Fruit fly (Drosophila melanogaster) whole organism, embryonic: ENCODE results near the gene scyl.

Experiments
- CG10565 ChIP-seq: fragments of 200-800 bp; sonication (Bioruptor generic); optimal IDR thresholded peaks from 3 replicates; lab custom pipeline; 2016; ENCODE audit warnings: missing biosample characterization, mild to moderate bottlenecking, missing genetic modification characterization
- CG11560 ChIP-seq: fragments of 200-800 bp; sonication (Bioruptor generic); IDR thresholded peaks from 3 replicates; pipeline ENCODE4 v1.3.6; 2022; ENCODE audit warnings: missing biosample characterization, missing genetic modification characterization
- CG11723 ChIP-seq: fragments of 200-800 bp; sonication (Bioruptor generic); optimal IDR thresholded peaks from 2 replicates; lab custom pipeline; 2017; ENCODE audit warnings: missing biosample characterization, mild to moderate bottlenecking, missing genetic modification characterization
- CG12071 ChIP-seq: fragments of 200-800 bp; sonication (Bioruptor generic); optimal IDR thresholded peaks from 3 replicates; lab custom pipeline; 2018; ENCODE audit warnings: missing biosample characterization, mild to moderate bottlenecking, missing genetic modification characterization
- CG12155 ChIP-seq: fragments of 200-800 bp; sonication (Bioruptor generic); optimal IDR thresholded peaks from 3 replicates; lab custom pipeline; 2016; ENCODE audit warnings: missing biosample characterization, missing genetic modification characterization
- CG13296 ChIP-seq: fragments of 200-800 bp; sonication (Bioruptor generic); optimal IDR thresholded peaks from 3 replicates; lab custom pipeline; 2018; ENCODE audit warnings: missing biosample characterization, mild to moderate bottlenecking, missing genetic modification characterization
- CG17186 ChIP-seq: fragments of 200-800 bp; sonication (Bioruptor generic); optimal IDR thresholded peaks from 3 replicates; lab custom pipeline; 2017; ENCODE audit warnings: missing biosample characterization, missing genetic modification reagents, missing genetic modification characterization
- CG17359 ChIP-seq: fragments of 200-800 bp; sonication (Bioruptor generic); optimal IDR thresholded peaks from 3 replicates; lab custom pipeline; 2018; ENCODE audit warnings: missing biosample characterization, mild to moderate bottlenecking, missing genetic modification characterization, moderate library complexity
- CG17829 ChIP-seq: fragments of 200-800 bp; optimal IDR thresholded peaks from 2 replicates; lab custom pipeline; 2019; ENCODE audit warnings: missing biosample characterization, mild to moderate bottlenecking, missing genetic modification characterization, moderate library complexity
- CG1792 ChIP-seq: fragments of 200-800 bp; sonication (Bioruptor generic); optimal IDR thresholded peaks from 2 replicates; lab custom pipeline; 2016; ENCODE audit warnings: missing biosample characterization, missing genetic modification characterization
- CG2678 ChIP-seq: fragments of 200-800 bp; sonication (Bioruptor generic); optimal IDR thresholded peaks from 3 replicates; lab custom pipeline; 2019; ENCODE audit warnings: missing biosample characterization, mild to moderate bottlenecking, missing genetic modification characterization, moderate library complexity
- CG33557 ChIP-seq: fragments of 200-800 bp; sonication (Bioruptor generic); optimal IDR thresholded peaks from 2 replicates; lab custom pipeline; 2019; ENCODE audit warnings: missing biosample characterization, mild to moderate bottlenecking, missing genetic modification characterization, moderate library complexity
- CG34376 ChIP-seq: fragments of 200-800 bp; sonication (Bioruptor generic); optimal IDR thresholded peaks from 2 replicates; lab custom pipeline; 2018; ENCODE audit warnings: missing biosample characterization, mild to moderate bottlenecking, missing genetic modification characterization
- CG5245 ChIP-seq: fragments of 200-800 bp; sonication (Bioruptor generic); optimal IDR thresholded peaks from 3 replicates; lab custom pipeline; 2016; ENCODE audit warnings: missing biosample characterization, missing genetic modification characterization
- CG7271 ChIP-seq: fragments of 200-800 bp; sonication (Bioruptor generic); optimal IDR thresholded peaks from 2 replicates; lab custom pipeline; 2018; ENCODE audit warnings: missing biosample characterization, mild to moderate bottlenecking, missing genetic modification characterization, moderate library complexity
- CG8290 ChIP-seq, 3 experiments: fragments of 200-800 bp; sonication (Bioruptor generic); optimal IDR thresholded peaks; 2 replicates each; lab custom pipeline; 2016 to 2019; ENCODE audit warnings: missing biosample characterization in 3 of 3, missing genetic modification characterization in 3 of 3, mild to moderate bottlenecking in 2 of 3, moderate library complexity in 1 of 3
- CrebB ChIP-seq: fragments of 200-800 bp; sonication (Bioruptor generic); optimal IDR thresholded peaks from 3 replicates; lab custom pipeline; 2018; ENCODE audit warnings: missing biosample characterization, mild to moderate bottlenecking, missing genetic modification characterization
- Fer3 ChIP-seq: fragments of 200-800 bp; sonication (Bioruptor generic); optimal IDR thresholded peaks from 2 replicates; lab custom pipeline; 2018; ENCODE audit warnings: missing biosample characterization, mild to moderate bottlenecking, missing genetic modification characterization, moderate library complexity
- H2.0 ChIP-seq: fragments of 200-800 bp; sonication (Bioruptor generic); IDR thresholded peaks from 2 replicates; pipeline ENCODE4 v1.3.6; 2022; ENCODE audit warnings: missing biosample characterization, missing genetic modification characterization
- Hr39 ChIP-seq: fragments of >200 bp; optimal IDR thresholded peaks from 2 replicates; lab custom pipeline; 2017
- Lhr ChIP-seq: fragments of 200-800 bp; sonication (Bioruptor generic); optimal IDR thresholded peaks from 3 replicates; lab custom pipeline; 2017; ENCODE audit warnings: mild to moderate bottlenecking, missing biosample characterization, missing genetic modification reagents, missing genetic modification characterization
- Lim3 ChIP-seq: fragments of 200-800 bp; sonication (Bioruptor generic); IDR thresholded peaks from 2 replicates; pipeline ENCODE4 v1.3.6; 2022; ENCODE audit warnings: missing biosample characterization, missing genetic modification characterization
- Max ChIP-seq: fragments of 200-800 bp; sonication (Bioruptor generic); optimal IDR thresholded peaks from 2 replicates; lab custom pipeline; 2016; ENCODE audit warnings: missing biosample characterization, mild to moderate bottlenecking, missing genetic modification characterization
- Usf ChIP-seq: fragments of 200-800 bp; sonication (Bioruptor generic); optimal IDR thresholded peaks from 2 replicates; lab custom pipeline; 2017; ENCODE audit warnings: missing genotype, missing biosample characterization, missing genetic modification characterization
- YL-1 ChIP-seq: fragments of 200-800 bp; sonication (Bioruptor generic); optimal IDR thresholded peaks from 3 replicates; lab custom pipeline; 2017; ENCODE audit warnings: missing biosample characterization, mild to moderate bottlenecking, missing genetic modification characterization
- abd-A ChIP-seq: fragments of 200-800 bp; sonication (Bioruptor generic); optimal IDR thresholded peaks from 3 replicates; lab custom pipeline; 2019; ENCODE audit warnings: missing biosample characterization, mild to moderate bottlenecking, missing genetic modification characterization, moderate library complexity
- amos ChIP-seq: fragments of 200-800 bp; sonication (Bioruptor generic); IDR thresholded peaks from 2 replicates; pipeline ENCODE4 v1.3.6; 2022; ENCODE audit warnings: missing biosample characterization, missing genetic modification characterization; ENCODE audit not compliant: partially characterized antibody
- az2 ChIP-seq: fragments of 200-800 bp; sonication (Bioruptor generic); optimal IDR thresholded peaks from 3 replicates; lab custom pipeline; 2016; ENCODE audit warnings: missing biosample characterization, missing genetic modification characterization
- bsh ChIP-seq, 2 experiments: fragments of 200-800 bp; sonication (Bioruptor generic); optimal IDR thresholded peaks; 2 replicates each; lab custom pipeline; 2017 to 2018; ENCODE audit warnings: mild to moderate bottlenecking in 2 of 2, missing biosample characterization in 2 of 2, missing genetic modification characterization in 2 of 2, moderate library complexity in 1 of 2
- btn ChIP-seq: fragments of 200-800 bp; sonication (Bioruptor generic); optimal IDR thresholded peaks from 2 replicates; lab custom pipeline; 2016; ENCODE audit warnings: missing biosample characterization, missing genetic modification characterization
- chinmo ChIP-seq: fragments of 200-800 bp; sonication (Bioruptor generic); IDR thresholded peaks from 4 replicates; pipeline ENCODE4 v1.3.6; 2022; ENCODE audit warnings: missing biosample characterization, missing genetic modification characterization; ENCODE audit not compliant: partially characterized antibody
- grau ChIP-seq: fragments of 200-800 bp; optimal IDR thresholded peaks from 3 replicates; lab custom pipeline; 2019; ENCODE audit warnings: missing biosample characterization, mild to moderate bottlenecking, missing genetic modification characterization, moderate library complexity
- gsb-n ChIP-seq: fragments of 200-800 bp; sonication (Bioruptor generic); optimal IDR thresholded peaks from 3 replicates; lab custom pipeline; 2018; ENCODE audit warnings: missing biosample characterization, mild to moderate bottlenecking, missing genetic modification characterization
- nau ChIP-seq: fragments of 200-800 bp; sonication (Bioruptor generic); optimal IDR thresholded peaks from 3 replicates; lab custom pipeline; 2017; ENCODE audit warnings: missing biosample characterization, mild to moderate bottlenecking, missing genetic modification characterization, missing genetic modification reagents
- odd ChIP-seq: fragments of 200-800 bp; sonication (Bioruptor generic); optimal IDR thresholded peaks from 2 replicates; lab custom pipeline; 2017; ENCODE audit warnings: missing biosample characterization, mild to moderate bottlenecking, missing genetic modification characterization
- otp ChIP-seq: fragments of 200-800 bp; sonication (Bioruptor generic); IDR thresholded peaks from 3 replicates; pipeline ENCODE4, ENCODE4 v1.3.6; 2022; ENCODE audit warnings: missing biosample characterization, missing genetic modification characterization
- pho ChIP-seq: fragments of 200-800 bp; sonication (Bioruptor generic); optimal IDR thresholded peaks from 2 replicates; lab custom pipeline; 2016; ENCODE audit warnings: missing biosample characterization, missing genetic modification characterization
- run ChIP-seq: fragments of 200-800 bp; sonication (Bioruptor generic); optimal IDR thresholded peaks from 3 replicates; lab custom pipeline; 2018; ENCODE audit warnings: missing biosample characterization, mild to moderate bottlenecking, missing genetic modification characterization
- sc ChIP-seq, 3 experiments: fragments of >200 bp in 2 of 3; fragments of 200-800 bp in 1 of 3; sonication (Bioruptor generic) in 1 of 3; optimal IDR thresholded peaks; 2 replicates in 2 of 3; 3 replicates in 1 of 3; lab custom pipeline; 2017; ENCODE audit warnings: mild to moderate bottlenecking in 1 of 3, missing biosample characterization in 1 of 3, missing genetic modification characterization in 1 of 3, missing genetic modification reagents in 1 of 3
- scrt ChIP-seq: fragments of 200-800 bp; sonication (Bioruptor generic); optimal IDR thresholded peaks from 2 replicates; lab custom pipeline; 2018; ENCODE audit warnings: missing biosample characterization, mild to moderate bottlenecking, missing genetic modification characterization, moderate library complexity
- seq ChIP-seq: fragments of 200-800 bp; sonication (Bioruptor generic); IDR thresholded peaks from 2 replicates; pipeline ENCODE4 v1.3.6; 2022; ENCODE audit warnings: missing biosample characterization, missing genetic modification characterization
- slbo ChIP-seq: fragments of 200-800 bp; sonication (Bioruptor generic); IDR thresholded peaks from 2 replicates; pipeline ENCODE4 v1.3.6; 2022; ENCODE audit warnings: missing biosample characterization, missing genetic modification characterization
- sna ChIP-seq: fragments of 200-800 bp; sonication (Bioruptor generic); IDR thresholded peaks from 2 replicates; pipeline ENCODE4 v1.3.6; 2022; ENCODE audit warnings: missing biosample characterization, missing genetic modification characterization; ENCODE audit not compliant: partially characterized antibody
- ssp ChIP-seq: fragments of 200-800 bp; sonication (Bioruptor generic); IDR thresholded peaks from 2 replicates; pipeline ENCODE4 v1.3.6; 2022; ENCODE audit warnings: missing biosample characterization, missing genetic modification characterization
- tup ChIP-seq: fragments of 200-800 bp; sonication (Bioruptor generic); optimal IDR thresholded peaks from 2 replicates; lab custom pipeline; 2016; ENCODE audit warnings: missing biosample characterization, mild to moderate bottlenecking, missing genetic modification characterization, moderate library complexity
- tx ChIP-seq: fragments of 200-800 bp; sonication (Bioruptor generic); optimal IDR thresholded peaks from 2 replicates; lab custom pipeline; 2016; ENCODE audit warnings: missing biosample characterization, missing genetic modification characterization
- zfh2 ChIP-seq: fragments of 200-800 bp; sonication (Bioruptor generic); optimal IDR thresholded peaks from 2 replicates; lab custom pipeline; 2016; ENCODE audit warnings: missing biosample characterization, missing genetic modification characterization

Gene scyl

DNA sequence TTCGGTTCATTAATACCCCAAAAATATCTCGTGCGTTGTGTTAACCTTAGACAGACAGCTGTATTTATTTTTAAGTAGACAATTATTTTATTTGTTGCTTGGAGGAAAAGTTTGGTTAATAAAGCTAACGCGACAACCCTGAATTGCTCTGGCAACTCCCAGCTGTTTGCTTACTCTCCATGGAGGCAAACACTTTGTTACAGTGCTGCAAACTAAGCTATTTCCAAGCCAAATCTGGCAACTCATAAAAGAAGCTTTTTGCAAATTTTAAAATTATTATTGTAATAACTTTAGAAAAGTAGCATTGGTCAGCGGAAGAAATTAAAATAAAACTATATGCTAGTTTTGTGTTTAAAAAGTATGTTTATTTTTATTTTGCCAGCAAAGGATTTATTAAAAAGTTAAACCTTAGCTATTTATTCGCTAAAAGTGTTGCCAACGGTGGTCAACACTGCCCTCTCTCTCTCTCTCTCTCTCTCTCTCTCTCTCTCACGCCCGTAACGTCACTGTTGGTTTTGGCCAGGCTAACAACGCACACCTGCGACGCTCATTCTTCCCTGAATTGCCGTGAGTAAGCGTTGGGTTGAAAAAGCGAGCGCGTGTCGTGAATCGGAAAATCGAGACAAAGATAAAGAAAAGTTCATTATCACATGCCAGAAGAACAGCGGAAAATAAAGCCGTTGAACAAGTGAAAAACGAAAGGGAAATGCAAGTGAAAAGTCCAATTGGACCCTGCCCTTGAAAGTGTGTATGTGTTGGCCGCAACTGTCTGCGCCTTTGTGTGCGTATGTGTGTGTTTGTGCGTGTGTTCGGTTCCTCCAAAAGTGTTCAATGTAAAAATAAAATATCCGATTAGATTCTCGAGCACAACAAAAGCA, 36.6 kb upstream of the scyl start (continued):
- TF ChIP-seq CG11560 (peak; percentile 79), Usf (peak; percentile 71), CG34376 (GFP tag; lab: Kevin White, UChicago) (peak; percentile 74), pho (peak; percentile 93), CG17186 (GFP tag; lab: Kevin White, UChicago) (peak; percentile 40), CG17359 (tag; lab: Kevin White, UChicago) (peak; percentile 91), ssp (GFP tag; lab: Robert Waterston, UW) (peak; percentile 78), slbo (peak; percentile 94), run (peak; percentile 52), CG13296 (GFP tag; lab: Kevin White, UChicago) (peak; percentile 81), bsh (GFP tag; optimal IDR thresholded peaks at IDR 0.05; lab: Kevin White, UChicago) (peak; percentile 59 to 84), az2 (GFP tag; lab: Kevin White, UChicago) (peak; percentile 88), Lhr (GFP tag; lab: Kevin White, UChicago) (peak; percentile 49), amos (GFP tag; lab: Robert Waterston, UW) (peak; percentile 23; the same call in 1 of the 2 replicates), CG12155 (GFP tag; lab: Kevin White, UChicago) (peak; percentile 83), sc (optimal IDR thresholded peaks at IDR 0.05; lab: Kevin White, UChicago) (no peak), sc (GFP tag; optimal IDR thresholded peaks at IDR 0.05; lab: Kevin White, UChicago) (peak; percentile 71), zfh2 (GFP tag; lab: Kevin White, UChicago) (peak; percentile 91), sna (GFP tag; lab: Robert Waterston, UW) (no peak), CG10565 (GFP tag; lab: Kevin White, UChicago) (peak; percentile 40), odd (GFP tag; lab: Kevin White, UChicago) (peak; percentile 81), otp (peak; percentile 90), H2.0 (peak; percentile 92), Hr39 (no peak), gsb-n (tag; lab: Kevin White, UChicago) (peak; percentile 79), abd-A (tag; lab: Kevin White, UChicago) (peak; percentile 16), Lim3 (0 out of 2 replicates have a peak, but pooled peaks have one; percentile 34), CG33557 (GFP tag; lab: Kevin White, UChicago) (peak; percentile 30), grau (peak; percentile 83), CG12071 (GFP tag; lab: Kevin White, UChicago) (peak; percentile 92), CG5245 (GFP tag; lab: Kevin White, UChicago) (peak; percentile 80), tx (GFP tag; lab: Kevin White, UChicago) (peak; percentile 82), CG11723 (GFP tag; lab: Kevin White, UChicago) (peak; percentile 48), Max (GFP tag; lab: Kevin White, UChicago) (peak; percentile 53), scrt (GFP tag; lab: Kevin White, UChicago) (peak; percentile 75), CG17829 (peak; percentile 86), nau (GFP tag; lab: Kevin White, UChicago) (peak; percentile 87), CG2678 (tag; lab: Kevin White, UChicago) (peak; percentile 85), CG7271 (tag; lab: Kevin White, UChicago) (peak; percentile 57), CG8290 (GFP tag; optimal IDR thresholded peaks at IDR 0.05; lab: Kevin White, UChicago) (peak; percentile 30), CG8290 (tag; optimal IDR thresholded peaks at IDR 0.05; lab: Kevin White, UChicago) (peak; percentile 26 to 93), tup (GFP tag; lab: Kevin White, UChicago) (peak; percentile 82), btn (peak; percentile 85), YL-1 (GFP tag; lab: Kevin White, UChicago) (peak; percentile 34), Fer3 (peak; percentile 90), CrebB (tag; lab: Kevin White, UChicago) (peak; percentile 84), seq (GFP tag; lab: Robert Waterston, UW) (peak; percentile 91), CG1792 (GFP tag; lab: Kevin White, UChicago) (peak; percentile 85), chinmo (GFP tag; lab: Robert Waterston, UW) (0 out of 4 replicates have a peak, but pooled peaks have one; percentile 67)
